Worm (Caenorhabditis elegans) whole organism, dauer: ENCODE measurements around the gene nhr-206.

ENCODE experiments used
- unc-62 ChIP-seq: sonication (generic microtip); optimal IDR thresholded peaks from 2 replicates; lab custom pipeline; 2017; ENCODE audit warnings: missing biosample characterization, missing genetic modification reagents, missing genetic modification characterization

Gene nhr-206

DNA sequence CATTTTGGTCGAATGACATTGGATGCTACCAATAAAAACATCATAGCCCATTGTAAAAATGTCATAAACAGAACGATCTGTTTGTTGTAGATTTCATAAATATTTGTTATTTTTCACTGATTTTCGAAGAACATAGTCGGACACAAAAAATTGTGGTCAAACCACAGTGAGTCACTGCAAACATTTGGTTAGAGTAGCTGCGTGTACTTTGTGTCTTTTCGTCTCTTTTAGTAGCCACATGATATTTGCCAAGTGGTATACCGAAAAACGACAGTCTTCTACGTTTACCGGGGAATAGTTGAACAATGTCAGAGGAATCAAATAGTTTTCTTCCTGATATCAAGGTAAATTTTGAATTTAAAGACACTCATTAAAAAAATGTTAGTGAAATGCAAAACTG, at the start of gene nhr-206:
nhr-206 (plus strand) TSS at position 248 of the 400 bp plus-strand sequence.
- no peak for TF ChIP-seq unc-62

DNA sequence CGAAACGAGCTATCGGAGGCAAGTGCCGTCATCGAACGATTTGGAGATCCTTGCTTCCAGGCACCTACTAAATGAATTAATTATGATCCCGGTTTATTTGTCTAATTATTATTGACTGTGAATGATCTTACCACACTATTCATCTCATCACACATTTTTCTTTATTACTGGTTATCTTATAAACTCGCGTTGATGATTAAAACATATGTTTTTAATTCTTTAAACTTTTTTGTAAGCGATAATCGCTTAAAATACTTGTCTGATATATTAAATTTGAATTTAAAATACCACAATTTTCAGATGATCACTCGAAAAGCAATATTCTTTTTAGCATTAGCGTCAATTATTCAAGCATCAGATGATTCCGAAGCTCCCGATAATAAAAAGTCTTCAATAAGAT, 46.7 kb upstream of the nhr-206 start, which contains the start of gene F10C2.5:
F10C2.5 (plus strand) TSS at position 301 of the 400 bp plus-strand sequence.
- no peak for TF ChIP-seq unc-62

DNA sequence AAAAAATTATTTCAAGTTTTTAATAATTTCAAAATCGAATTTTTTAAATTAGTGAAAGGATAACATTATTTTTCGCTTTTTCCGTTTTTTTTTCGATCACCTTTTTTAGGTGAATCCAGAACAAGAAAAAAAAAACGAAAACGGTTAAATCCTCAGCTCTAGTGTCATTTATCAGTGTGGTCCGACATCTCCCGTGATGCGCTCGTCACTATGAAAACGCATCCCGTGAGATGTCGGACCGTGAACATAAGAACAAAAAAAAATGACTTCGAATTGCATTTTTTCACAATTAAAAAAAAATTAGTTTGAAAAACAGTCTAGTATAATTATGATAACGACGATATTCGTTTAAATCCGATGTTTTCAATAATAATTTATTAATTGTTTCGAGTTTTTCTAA, 44.1 kb upstream of the nhr-206 start:
- no peak for TF ChIP-seq unc-62

DNA sequence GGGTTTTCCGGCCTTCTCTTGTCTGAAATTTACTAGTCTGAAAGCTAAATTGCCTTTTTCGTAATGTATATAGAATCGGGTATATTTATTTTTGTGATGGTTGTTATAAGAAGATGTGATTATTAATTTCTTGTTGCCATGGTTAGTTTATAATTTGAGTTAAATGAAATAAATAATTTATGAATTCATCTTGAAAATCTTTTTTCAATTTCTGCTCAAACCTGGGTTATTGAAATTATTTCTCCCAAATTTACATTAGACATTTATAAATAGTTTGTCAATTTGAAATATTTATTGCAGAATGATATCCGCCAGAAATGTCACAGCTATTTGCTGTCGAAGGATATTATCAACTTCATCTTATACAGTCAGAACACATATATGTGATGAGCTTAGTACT, 43.4 kb upstream of the nhr-206 start, which contains the start of gene dars-2:
dars-2 (plus strand) TSS at position 301 of the 400 bp plus-strand sequence.
- no peak for TF ChIP-seq unc-62

DNA sequence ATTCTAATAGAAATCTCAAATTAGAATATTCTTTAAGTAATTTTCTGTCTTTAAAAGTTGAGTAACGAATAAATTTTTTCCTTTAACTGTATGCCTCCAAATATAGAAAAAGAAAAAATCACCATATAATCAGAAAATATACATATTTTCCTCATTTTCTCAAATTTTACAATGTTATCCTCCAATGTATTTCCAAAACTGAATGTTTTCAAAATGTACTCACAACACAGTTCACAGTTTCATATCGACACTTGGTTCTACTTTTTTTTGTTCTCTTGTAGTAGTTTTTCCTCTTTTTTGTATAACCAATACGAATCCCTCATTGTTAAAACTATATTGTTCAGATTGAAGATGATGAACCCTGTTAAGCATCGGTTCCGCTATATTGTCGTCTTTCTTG, 38.2 kb upstream of the nhr-206 start, which contains the start of gene F10C2.7:
F10C2.7 (plus strand) TSS at position 301 of the 400 bp plus-strand sequence.
- TF ChIP-seq unc-62, result no peak

DNA sequence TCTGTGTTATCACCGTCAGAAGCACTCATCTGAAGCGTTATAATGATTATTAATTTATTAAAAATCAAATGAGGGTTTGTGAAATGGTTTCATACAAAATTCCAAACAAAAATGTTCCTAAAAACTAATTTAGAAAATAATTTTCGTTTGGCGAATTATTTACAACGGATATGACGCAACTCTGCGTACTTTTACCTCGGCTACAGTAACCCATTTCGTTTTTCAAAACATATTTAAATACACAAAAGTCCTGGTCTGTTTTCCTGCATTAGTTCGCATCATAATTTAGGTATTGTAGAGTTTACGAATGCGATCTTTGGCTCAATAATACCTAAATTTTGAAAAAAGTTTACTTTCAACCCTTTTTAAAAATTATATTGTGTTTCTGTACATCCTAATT, 32.1 kb upstream of the nhr-206 start, which contains the start of gene R07B7.2:
R07B7.2 (minus strand) TSS at position 35 of the 400 bp plus-strand sequence.
- TF ChIP-seq unc-62, result no peak

DNA sequence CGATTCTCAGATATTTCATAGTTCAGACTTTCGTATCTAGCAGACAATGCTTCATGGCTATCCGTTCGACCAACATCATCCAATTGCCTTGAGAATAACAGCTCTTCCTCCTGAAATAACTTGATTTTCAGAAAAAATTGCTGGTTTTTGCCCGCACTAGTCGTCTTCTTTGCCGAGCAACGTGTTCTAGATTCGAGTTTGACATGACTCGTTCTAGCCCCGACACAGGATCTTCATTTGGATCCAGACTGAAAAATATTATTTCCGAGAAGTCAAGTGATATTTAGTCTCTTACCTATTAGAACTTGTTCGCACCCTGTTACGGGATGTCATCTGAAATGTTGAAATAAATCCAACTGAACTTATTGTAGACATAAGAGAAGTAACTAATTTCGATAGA, 28.8 kb upstream of the nhr-206 start, which contains the start of gene clh-6:
clh-6 (minus strand) TSS at position 333 of the 400 bp plus-strand sequence.
- no peak for TF ChIP-seq unc-62

DNA sequence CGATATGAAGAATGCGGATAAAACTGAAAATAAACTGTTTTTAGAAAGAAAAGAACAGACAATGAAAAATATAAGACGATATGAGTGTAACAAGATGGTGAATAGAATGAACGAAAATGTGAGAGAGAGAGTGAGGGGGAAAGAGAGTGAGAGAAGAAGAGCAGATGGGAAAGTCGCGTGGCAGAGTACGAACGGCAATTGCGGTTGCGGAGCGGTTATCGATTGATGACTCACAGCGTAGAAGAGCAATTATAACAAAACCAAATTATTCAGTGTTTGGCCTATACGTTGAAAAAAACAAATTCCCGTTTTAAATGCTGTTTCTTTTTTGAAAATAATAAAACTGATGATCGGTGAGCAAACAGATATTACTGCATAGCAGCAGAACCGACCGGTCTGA, 26.4 kb upstream of the nhr-206 start, which contains the start of gene pqn-53:
pqn-53 (minus strand) TSS at position 23 of the 400 bp plus-strand sequence.
- no peak for TF ChIP-seq unc-62

DNA sequence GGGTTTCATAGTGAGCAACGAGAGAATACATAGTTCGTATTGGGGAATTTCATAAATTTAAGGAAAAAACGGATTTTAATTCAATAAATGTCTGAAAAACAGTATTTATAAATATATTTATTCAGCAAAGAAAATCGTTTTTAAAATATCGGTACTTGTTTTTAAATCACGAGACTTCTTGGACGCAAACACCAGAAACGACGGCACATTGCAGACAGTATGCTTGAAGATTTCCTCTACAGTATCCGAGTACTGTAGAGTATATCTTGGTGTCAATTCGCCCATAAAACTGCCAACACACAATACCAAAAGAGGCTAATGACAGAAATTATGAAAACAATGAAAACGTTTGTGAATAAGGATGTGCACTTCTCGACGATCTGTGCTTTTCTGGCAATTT, 25.9 kb upstream of the nhr-206 start:
- TF ChIP-seq unc-62, result no peak

DNA sequence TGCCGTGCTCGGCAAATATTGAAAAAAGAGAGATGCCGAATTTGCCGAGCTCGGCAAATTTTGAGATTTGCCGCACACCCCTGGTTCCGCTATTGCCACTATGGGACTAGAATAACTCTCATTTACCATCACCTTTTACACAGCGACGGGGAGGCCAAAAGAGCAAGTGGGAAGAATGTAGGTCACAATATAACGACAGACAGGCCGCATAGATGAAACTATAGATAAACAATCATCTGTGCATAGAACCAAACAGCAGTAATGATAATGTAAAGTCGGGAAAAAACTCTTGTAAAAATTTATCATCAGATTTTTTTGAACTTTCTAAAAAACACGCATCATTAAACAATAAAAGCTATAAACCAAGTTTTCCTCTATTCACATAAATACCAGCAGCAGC, 23.4 kb upstream of the nhr-206 start, which contains the start of gene kmo-2:
kmo-2 (minus strand) TSS at position 101 of the 400 bp plus-strand sequence.
- no peak for TF ChIP-seq unc-62

DNA sequence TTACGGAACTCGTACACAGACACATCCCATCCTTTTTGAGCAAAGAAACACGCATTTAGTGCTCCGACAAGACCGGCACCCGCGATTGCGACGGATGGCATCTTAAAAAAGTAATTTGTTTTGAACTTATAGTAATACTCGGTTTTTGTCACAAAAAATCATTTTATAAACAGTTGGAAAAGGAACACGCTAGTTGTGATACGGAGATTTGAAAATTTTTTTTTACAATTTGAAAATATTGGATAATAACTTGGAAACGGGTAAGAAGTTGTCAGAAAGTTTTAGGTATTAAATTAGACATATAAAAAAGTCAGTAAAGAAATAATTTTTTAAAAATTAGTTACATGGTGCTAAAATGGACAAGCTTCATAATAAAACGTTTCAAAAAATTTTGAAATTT, 21.4 kb upstream of the nhr-206 start, which contains the start of gene kmo-1:
kmo-1 (minus strand) TSS at position 101 of the 400 bp plus-strand sequence.
- no peak for TF ChIP-seq unc-62

DNA sequence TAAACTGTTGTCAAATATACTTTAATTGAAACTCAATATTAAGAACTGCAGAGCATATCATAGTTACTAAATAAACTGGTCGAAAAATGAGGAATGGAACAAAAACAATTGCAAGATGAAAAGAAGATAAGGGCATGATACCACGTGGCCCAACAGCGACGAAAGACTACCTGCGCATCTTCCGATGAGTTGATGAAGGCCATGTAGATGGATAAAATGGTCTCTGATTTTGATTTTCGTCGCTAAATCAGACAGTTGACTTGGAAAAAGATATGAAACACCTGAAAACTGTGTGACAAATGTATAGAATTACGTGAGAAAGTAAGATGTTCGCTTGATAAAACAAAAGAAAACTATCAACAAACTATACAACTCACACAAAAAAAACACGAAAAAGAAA, 20.3 kb upstream of the nhr-206 start:
- no peak for TF ChIP-seq unc-62

DNA sequence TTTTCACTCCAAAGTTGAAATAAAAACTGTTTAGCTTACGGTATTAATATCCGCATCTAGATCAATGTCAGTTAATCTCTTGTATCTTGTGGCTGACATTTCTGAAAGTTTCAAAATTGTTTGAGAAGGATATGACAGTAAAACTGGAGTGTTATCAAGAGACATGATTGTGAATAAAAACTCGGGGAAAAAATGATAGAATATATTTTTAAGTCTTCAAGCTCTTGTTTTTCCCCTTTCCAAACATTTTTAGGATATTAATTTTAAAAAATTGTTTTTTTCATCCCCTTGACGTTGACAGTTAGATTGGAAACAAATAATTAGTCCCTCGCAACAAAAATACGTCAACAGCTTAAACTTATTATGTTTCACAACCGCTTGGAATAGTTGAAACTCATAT, 16.9 kb upstream of the nhr-206 start, which contains the start of gene R07B7.6:
R07B7.6 (minus strand) TSS at position 101 of the 400 bp plus-strand sequence.
- no peak for TF ChIP-seq unc-62

DNA sequence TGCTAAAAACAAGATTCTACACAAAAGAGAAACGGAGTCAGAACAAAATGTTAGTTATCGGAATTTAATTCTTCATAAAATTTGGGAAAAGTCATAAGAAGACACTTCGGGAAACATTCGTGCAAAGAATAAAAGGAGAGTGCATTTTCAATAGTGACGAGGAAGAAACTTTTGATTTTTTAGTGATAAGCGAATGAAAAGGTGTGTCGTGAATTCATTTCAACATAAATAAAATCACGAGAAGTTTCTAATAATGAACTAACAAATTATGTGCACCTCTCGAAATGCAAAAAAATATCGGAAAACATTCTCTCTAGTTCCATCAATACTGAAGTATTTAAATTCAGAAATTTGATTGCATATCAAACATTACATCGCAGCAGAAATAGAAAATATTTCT, 15.8 kb upstream of the nhr-206 start:
- no peak for TF ChIP-seq unc-62

DNA sequence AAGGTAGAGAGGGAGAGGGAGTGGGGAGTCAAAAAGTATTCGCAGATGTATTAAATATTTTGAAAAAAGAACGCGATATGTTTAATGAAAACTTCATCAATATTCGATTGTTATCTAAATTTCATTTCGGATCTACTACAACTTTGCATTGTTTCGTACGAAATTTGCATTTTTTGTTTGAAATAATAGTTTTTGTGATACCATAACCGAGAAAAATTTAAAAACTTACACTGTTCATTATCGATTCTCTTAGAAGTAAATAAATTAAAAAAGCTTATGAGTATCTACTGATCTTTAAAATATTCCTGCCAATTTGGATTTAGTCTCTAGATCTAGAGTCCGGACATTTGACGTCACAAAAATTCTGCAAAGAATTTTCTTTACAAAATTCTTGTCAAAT, 11.5 kb upstream of the nhr-206 start, which contains the start of gene R07B7.9:
R07B7.9 (minus strand) TSS at position 101 of the 400 bp plus-strand sequence.
- no peak for TF ChIP-seq unc-62

DNA sequence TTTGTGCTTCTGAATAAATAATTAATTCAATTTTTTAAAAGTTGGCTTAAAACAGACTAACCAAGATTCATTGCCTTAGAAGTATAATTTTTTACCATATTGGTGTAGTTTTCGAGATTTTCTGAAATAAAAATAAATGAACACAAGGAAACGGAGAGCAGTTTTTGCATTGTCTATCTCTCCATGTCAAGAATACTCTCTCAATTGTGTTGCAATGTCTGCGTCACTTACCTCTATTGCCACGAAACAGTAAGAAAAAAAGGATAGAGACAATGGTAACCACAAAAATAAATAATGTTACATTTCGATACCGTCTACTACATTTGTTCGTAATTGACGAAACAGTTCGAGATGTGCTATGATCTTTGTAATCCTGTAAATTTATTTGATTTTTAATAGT, 8.9 kb upstream of the nhr-206 start, which contains the start of gene R07B7.10:
R07B7.10 (plus strand) TSS at position 285 of the 400 bp plus-strand sequence.
- TF ChIP-seq unc-62, result no peak

DNA sequence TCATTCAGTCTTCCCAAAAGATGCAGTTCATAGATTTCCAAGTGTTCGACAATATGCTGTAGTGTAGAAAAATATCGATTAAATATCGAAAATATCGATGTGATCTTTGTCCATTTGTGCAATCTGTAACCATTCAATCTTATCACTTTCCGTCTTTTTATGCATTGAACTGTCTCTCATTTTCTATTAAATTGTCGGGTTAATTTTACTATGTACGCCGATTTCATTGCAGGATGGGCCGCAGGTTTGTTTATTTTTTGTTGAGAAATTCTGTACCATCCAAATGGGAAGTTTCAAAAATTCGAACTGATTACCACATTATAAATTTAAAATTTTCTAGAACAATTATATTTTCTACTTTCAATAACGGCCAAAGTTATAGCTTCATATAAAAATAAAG, 7.6 kb upstream of the nhr-206 start, which contains the start of gene R07B7.8:
R07B7.8 (minus strand) TSS at position 101 of the 400 bp plus-strand sequence.
- no peak for TF ChIP-seq unc-62
